Fruit fly (Drosophila melanogaster) whole organism, embryonic: ENCODE data around the gene CG7139.

Experiments
- Atf3 ChIP-seq: fragments of 200-800 bp; sonication (Bioruptor generic); optimal IDR thresholded peaks from 3 replicates; lab custom pipeline; 2016; ENCODE audit warnings: missing biosample characterization, missing genetic modification characterization
- Bgb ChIP-seq: fragments of 200-800 bp; sonication (Bioruptor generic); IDR thresholded peaks from 2 replicates; pipeline ENCODE4 v1.3.6; 2022; ENCODE audit warnings: missing biosample characterization, missing genetic modification characterization; ENCODE audit not compliant: partially characterized antibody
- CG10147 ChIP-seq: fragments of 200-800 bp; sonication (Bioruptor generic); optimal IDR thresholded peaks from 2 replicates; lab custom pipeline; 2019; ENCODE audit warnings: missing biosample characterization, mild to moderate bottlenecking, missing genetic modification characterization, moderate library complexity
- CG10267 ChIP-seq: fragments of 200-800 bp; sonication (Bioruptor generic); optimal IDR thresholded peaks from 2 replicates; lab custom pipeline; 2018; ENCODE audit warnings: missing biosample characterization, mild to moderate bottlenecking, missing genetic modification characterization, moderate library complexity
- CG10654 ChIP-seq: fragments of 200-800 bp; sonication (Bioruptor generic); optimal IDR thresholded peaks from 2 replicates; lab custom pipeline; 2016; ENCODE audit warnings: missing biosample characterization, missing genetic modification characterization
- CG11247 ChIP-seq: fragments of 200-800 bp; sonication (Bioruptor generic); IDR thresholded peaks from 2 replicates; pipeline ENCODE4 v1.3.6; 2022; ENCODE audit warnings: missing biosample characterization, missing genetic modification characterization
- CG11456 ChIP-seq: fragments of 200-800 bp; sonication (Bioruptor generic); IDR thresholded peaks from 3 replicates; pipeline ENCODE4 v1.3.6; 2022; ENCODE audit warnings: missing biosample characterization, missing genetic modification characterization
- CG11696 ChIP-seq: fragments of 200-800 bp; sonication (Bioruptor generic); IDR thresholded peaks from 2 replicates; pipeline ENCODE4 v1.3.6; 2022; ENCODE audit warnings: missing biosample characterization, missing genetic modification characterization
- CG12219 ChIP-seq: fragments of 200-800 bp; sonication (Bioruptor generic); optimal IDR thresholded peaks from 3 replicates; lab custom pipeline; 2018; ENCODE audit warnings: missing biosample characterization, mild to moderate bottlenecking, missing genetic modification characterization
- CG12659 ChIP-seq: fragments of 200-800 bp; sonication (Bioruptor generic); optimal IDR thresholded peaks from 3 replicates; lab custom pipeline; 2017; ENCODE audit warnings: mild to moderate bottlenecking, missing biosample characterization, missing genetic modification reagents, missing genetic modification characterization
- CG17385 ChIP-seq: fragments of 200-800 bp; sonication (Bioruptor generic); optimal IDR thresholded peaks from 3 replicates; lab custom pipeline; 2018; ENCODE audit warnings: missing biosample characterization, mild to moderate bottlenecking, missing genetic modification characterization
- CG18011 ChIP-seq: fragments of 200-800 bp; sonication (Bioruptor generic); optimal IDR thresholded peaks from 2 replicates; lab custom pipeline; 2017; ENCODE audit warnings: missing biosample characterization, missing genetic modification characterization, mild to moderate bottlenecking, moderate library complexity, missing genotype
- CG18262 ChIP-seq: fragments of 200-800 bp; optimal IDR thresholded peaks from 3 replicates; lab custom pipeline; 2019; ENCODE audit warnings: missing biosample characterization, mild to moderate bottlenecking, missing genetic modification characterization, moderate library complexity
- CG30431 ChIP-seq: fragments of 200-800 bp; sonication (Bioruptor generic); optimal IDR thresholded peaks from 2 replicates; lab custom pipeline; 2017; ENCODE audit warnings: missing biosample characterization, missing genetic modification characterization
- CG34422 ChIP-seq: fragments of 200-800 bp; sonication (Bioruptor generic); IDR thresholded peaks from 3 replicates; pipeline ENCODE4 v1.3.6; 2022; ENCODE audit warnings: missing biosample characterization, missing genetic modification characterization
- CG3726 ChIP-seq: fragments of 200-800 bp; sonication (Bioruptor generic); IDR thresholded peaks from 3 replicates; pipeline ENCODE4, ENCODE4 v1.3.6; 2022; ENCODE audit warnings: missing biosample characterization, missing genetic modification characterization
- CG3847 ChIP-seq: fragments of 200-800 bp; sonication (Bioruptor generic); IDR thresholded peaks from 2 replicates; pipeline ENCODE4 v1.3.6; 2022; ENCODE audit warnings: missing biosample characterization, missing genetic modification characterization
- CG6765 ChIP-seq: fragments of 200-800 bp; sonication (Bioruptor generic); optimal IDR thresholded peaks from 3 replicates; lab custom pipeline; 2017; ENCODE audit warnings: missing biosample characterization, mild to moderate bottlenecking, missing genetic modification characterization
- CG7271 ChIP-seq: fragments of 200-800 bp; sonication (Bioruptor generic); optimal IDR thresholded peaks from 2 replicates; lab custom pipeline; 2018; ENCODE audit warnings: missing biosample characterization, mild to moderate bottlenecking, missing genetic modification characterization, moderate library complexity
- CG7963 ChIP-seq: fragments of 200-800 bp; sonication (Bioruptor generic); IDR thresholded peaks from 3 replicates; pipeline ENCODE4 v1.3.6; 2022; ENCODE audit warnings: missing biosample characterization, missing genetic modification characterization; ENCODE audit not compliant: partially characterized antibody
- CG9437 ChIP-seq: fragments of 200-800 bp; sonication (Bioruptor generic); optimal IDR thresholded peaks from 2 replicates; lab custom pipeline; 2018; ENCODE audit warnings: missing biosample characterization, mild to moderate bottlenecking, missing genetic modification characterization
- Dad ChIP-seq: fragments of 200-800 bp; sonication (Bioruptor generic); optimal IDR thresholded peaks from 3 replicates; lab custom pipeline; 2016; ENCODE audit warnings: missing biosample characterization, missing genetic modification characterization
- Eip74EF ChIP-seq, 2 experiments: fragments of 200-800 bp in 1 of 2; fragments of >200 bp in 1 of 2; sonication (Bioruptor generic) in 1 of 2; optimal IDR thresholded peaks; 2 replicates each; lab custom pipeline; 2017 to 2019; ENCODE audit warnings: missing biosample characterization in 2 of 2, missing genetic modification characterization in 2 of 2, mild to moderate bottlenecking in 1 of 2, moderate library complexity in 1 of 2
- Hr3 ChIP-seq: fragments of 200-800 bp; sonication (Bioruptor generic); optimal IDR thresholded peaks from 3 replicates; lab custom pipeline; 2016; ENCODE audit warnings: missing biosample characterization, missing genetic modification characterization
- Lim3 ChIP-seq: fragments of 200-800 bp; sonication (Bioruptor generic); IDR thresholded peaks from 2 replicates; pipeline ENCODE4 v1.3.6; 2022; ENCODE audit warnings: missing biosample characterization, missing genetic modification characterization
- MESR4 ChIP-seq: fragments of 200-800 bp; sonication (Bioruptor generic); optimal IDR thresholded peaks from 2 replicates; lab custom pipeline; 2018; ENCODE audit warnings: missing biosample characterization, mild to moderate bottlenecking, missing genetic modification characterization, moderate library complexity
- NC2α ChIP-seq: fragments of 200-800 bp; sonication (Bioruptor generic); optimal IDR thresholded peaks from 2 replicates; lab custom pipeline; 2016; ENCODE audit warnings: missing biosample characterization, missing genetic modification characterization
- Oaz ChIP-seq: fragments of 200-800 bp; sonication (Bioruptor generic); IDR thresholded peaks from 2 replicates; pipeline ENCODE4 v1.3.6; 2022; ENCODE audit warnings: missing biosample characterization, missing genetic modification characterization
- Tbp ChIP-seq: fragments of >200 bp; optimal IDR thresholded peaks from 2 replicates; lab custom pipeline; 2018; ENCODE audit warnings: missing biosample characterization, missing genetic modification characterization
- ato ChIP-seq: fragments of 200-800 bp; sonication (Bioruptor generic); IDR thresholded peaks from 2 replicates; pipeline ENCODE4 v1.3.6; 2022; ENCODE audit warnings: missing biosample characterization, missing genetic modification characterization; ENCODE audit not compliant: partially characterized antibody
- crc ChIP-seq: fragments of 200-800 bp; sonication (Bioruptor generic); optimal IDR thresholded peaks from 2 replicates; lab custom pipeline; 2016; ENCODE audit warnings: missing biosample characterization, missing genetic modification characterization
- dysf ChIP-seq: fragments of 200-800 bp; sonication (Bioruptor generic); IDR thresholded peaks from 3 replicates; pipeline ENCODE4 v1.3.6; 2022; ENCODE audit warnings: missing biosample characterization, missing genetic modification characterization
- ftz-f1 ChIP-seq: fragments of 200-800 bp; sonication (Bioruptor generic); optimal IDR thresholded peaks from 2 replicates; lab custom pipeline; 2016; ENCODE audit warnings: missing biosample characterization, missing genetic modification characterization
- gcm ChIP-seq: fragments of 200-800 bp; sonication (Bioruptor generic); optimal IDR thresholded peaks from 2 replicates; lab custom pipeline; 2019; ENCODE audit warnings: missing biosample characterization, mild to moderate bottlenecking, missing genetic modification characterization, moderate library complexity
- gro ChIP-seq: fragments of 200-800 bp; sonication (Bioruptor generic); optimal IDR thresholded peaks from 2 replicates; lab custom pipeline; 2016; ENCODE audit warnings: missing biosample characterization, missing genetic modification characterization
- gsb-n ChIP-seq: fragments of 200-800 bp; sonication (Bioruptor generic); optimal IDR thresholded peaks from 3 replicates; lab custom pipeline; 2018; ENCODE audit warnings: missing biosample characterization, mild to moderate bottlenecking, missing genetic modification characterization
- h ChIP-seq: fragments of >200 bp; optimal IDR thresholded peaks from 2 replicates; lab custom pipeline; 2017
- hb ChIP-seq: fragments of 200-800 bp; sonication (Bioruptor generic); IDR thresholded peaks from 3 replicates; pipeline ENCODE4 v1.3.6; 2022; ENCODE audit warnings: missing biosample characterization, missing genetic modification characterization; ENCODE audit not compliant: partially characterized antibody
- hkb ChIP-seq, 2 experiments: fragments of 200-800 bp in 1 of 2; fragments of >200 bp in 1 of 2; sonication (Bioruptor generic) in 1 of 2; IDR thresholded peaks in 1 of 2; optimal IDR thresholded peaks in 1 of 2; 2 replicates each; pipeline versions ENCODE4 v1.3.6 to Lab custom; 2017 to 2022; ENCODE audit warnings: missing biosample characterization in 1 of 2, missing genetic modification characterization in 1 of 2
- knrl ChIP-seq: fragments of 200-800 bp; sonication (Bioruptor generic); IDR thresholded peaks from 3 replicates; pipeline ENCODE4 v1.3.6; 2022; ENCODE audit warnings: missing biosample characterization, missing genetic modification characterization; ENCODE audit not compliant: partially characterized antibody
- nerfin-1 ChIP-seq: fragments of 200-800 bp; sonication (Bioruptor generic); optimal IDR thresholded peaks from 3 replicates; lab custom pipeline; 2019; ENCODE audit warnings: missing biosample characterization, mild to moderate bottlenecking, missing genetic modification characterization, moderate library complexity
- rib ChIP-seq: fragments of 200-800 bp; sonication (Bioruptor generic); IDR thresholded peaks from 2 replicates; pipeline ENCODE4 v1.3.6; 2022; ENCODE audit warnings: missing biosample characterization, missing genetic modification characterization
- salm ChIP-seq: fragments of 200-800 bp; sonication (Bioruptor generic); optimal IDR thresholded peaks from 2 replicates; lab custom pipeline; 2018; ENCODE audit warnings: missing biosample characterization, mild to moderate bottlenecking, missing genetic modification characterization
- tll ChIP-seq, 2 experiments: fragments of 200-800 bp in 1 of 2; fragments of >200 bp in 1 of 2; sonication (Bioruptor generic) in 1 of 2; optimal IDR thresholded peaks; 2 replicates each; lab custom pipeline; 2017 to 2019; ENCODE audit warnings: missing biosample characterization in 2 of 2, missing genetic modification characterization in 2 of 2, mild to moderate bottlenecking in 1 of 2, moderate library complexity in 1 of 2
- toy ChIP-seq: fragments of 200-800 bp; sonication (Bioruptor generic); IDR thresholded peaks from 2 replicates; pipeline ENCODE4 v1.3.6; 2022; ENCODE audit warnings: missing biosample characterization, missing genetic modification characterization
- ttk ChIP-seq: fragments of 200-800 bp; sonication (Bioruptor generic); IDR thresholded peaks from 2 replicates; pipeline ENCODE4 v2.1.2; 2022; ENCODE audit warnings: missing biosample characterization, missing genetic modification characterization
- tup ChIP-seq: fragments of 200-800 bp; sonication (Bioruptor generic); optimal IDR thresholded peaks from 2 replicates; lab custom pipeline; 2016; ENCODE audit warnings: missing biosample characterization, mild to moderate bottlenecking, missing genetic modification characterization, moderate library complexity
- vfl ChIP-seq: fragments of 200-800 bp; sonication (Bioruptor generic); optimal IDR thresholded peaks from 2 replicates; lab custom pipeline; 2016; ENCODE audit warnings: missing biosample characterization, missing genetic modification characterization
- z ChIP-seq: fragments of 200-800 bp; sonication (Bioruptor generic); IDR thresholded peaks from 3 replicates; pipeline ENCODE4 v1.3.6; 2022; ENCODE audit warnings: missing biosample characterization, missing genetic modification characterization

The CG7139 gene

DNA sequence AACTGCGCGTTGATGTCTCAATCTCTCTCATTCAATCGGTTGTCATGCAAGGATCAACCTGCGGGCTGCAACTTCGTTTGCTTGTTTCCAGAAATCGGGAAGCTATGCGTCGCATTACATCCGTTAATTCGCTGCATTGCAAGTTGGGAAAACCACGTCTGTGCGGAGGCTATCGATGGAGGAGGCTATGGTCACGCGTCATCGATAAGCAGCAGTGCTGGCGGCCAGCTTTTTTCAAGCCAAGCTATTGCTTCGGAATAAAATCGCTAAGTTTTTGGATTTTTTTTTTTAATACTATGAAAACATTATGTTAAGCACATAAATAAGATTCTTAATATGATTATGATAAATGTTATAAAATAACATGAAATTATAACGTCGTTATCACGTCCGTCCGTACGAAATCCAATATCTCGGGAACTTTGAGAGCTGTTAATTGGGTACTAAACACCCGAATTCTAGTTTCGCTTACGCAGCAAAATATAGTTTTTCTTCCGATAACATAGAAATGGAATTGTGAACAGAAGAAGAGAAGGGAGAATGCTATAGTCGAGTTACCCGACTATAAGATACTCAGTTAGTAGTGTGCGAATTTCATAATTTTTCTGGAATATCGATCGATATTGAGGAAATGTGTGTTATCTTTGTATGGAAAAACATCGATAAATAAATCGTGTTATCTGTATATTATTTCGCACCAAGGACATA, at the start of gene CG7139 (continued):
- no peak for TF ChIP-seq h (lab: Kevin White, UChicago)
- TF ChIP-seq hkb (optimal IDR thresholded peaks at IDR 0.05; lab: Kevin White, UChicago): no peak
- TF ChIP-seq hkb (GFP tag; IDR thresholded peaks at IDR 0.05; lab: Robert Waterston, UW): no peak
- TF ChIP-seq Oaz (GFP tag; lab: Robert Waterston, UW): no peak
- TF ChIP-seq tup (GFP tag; lab: Kevin White, UChicago): no peak
- TF ChIP-seq CG18262 (tag; lab: Kevin White, UChicago): no peak
- no peak for TF ChIP-seq tll (GFP tag; optimal IDR thresholded peaks at IDR 0.05; lab: Kevin White, UChicago)
- no peak for TF ChIP-seq NC2α
- TF ChIP-seq MESR4 (GFP tag; lab: Kevin White, UChicago): peak; percentile 97
- no peak for TF ChIP-seq CG30431
- peak; percentile 62 for TF ChIP-seq knrl
- no peak for TF ChIP-seq z (GFP tag; lab: Robert Waterston, UW)
- TF ChIP-seq Tbp (GFP tag; lab: Kevin White, UChicago): no peak
- 0 out of 2 replicates have a peak, but pooled peaks have one; percentile 43 for TF ChIP-seq ato (GFP tag; lab: Robert Waterston, UW)
- TF ChIP-seq gro: no peak
- TF ChIP-seq CG11247 (GFP tag; lab: Robert Waterston, UW): no peak
- TF ChIP-seq Bgb (GFP tag; lab: Robert Waterston, UW): peak; percentile 50
- TF ChIP-seq crc (GFP tag; lab: Kevin White, UChicago): no peak
- TF ChIP-seq CG10267 (tag; lab: Kevin White, UChicago): peak; percentile 9
- TF ChIP-seq CG10654 (GFP tag; lab: Kevin White, UChicago): no peak
- TF ChIP-seq salm (tag; lab: Kevin White, UChicago): no peak
- TF ChIP-seq dysf (GFP tag; lab: Robert Waterston, UW): no peak
- TF ChIP-seq CG3847 (GFP tag; lab: Robert Waterston, UW): no peak
- TF ChIP-seq rib (GFP tag; lab: Robert Waterston, UW): no peak
- TF ChIP-seq CG7963 (GFP tag; lab: Robert Waterston, UW): peak; percentile 58; the same call in 2 of the 3 replicates
- TF ChIP-seq gcm (GFP tag; lab: Kevin White, UChicago): no peak
- no peak for TF ChIP-seq toy
- no peak for TF ChIP-seq CG7271
- TF ChIP-seq hb: peak; percentile 55
- no peak for TF ChIP-seq CG12219 (GFP tag; lab: Kevin White, UChicago)
- TF ChIP-seq CG12659 (GFP tag; lab: Kevin White, UChicago): peak; percentile 48
- peak; percentile 12 for TF ChIP-seq CG17385 (GFP tag; lab: Kevin White, UChicago)
- TF ChIP-seq ftz-f1 (GFP tag; lab: Kevin White, UChicago): no peak
- TF ChIP-seq CG6765: no peak
- no peak for TF ChIP-seq CG9437 (GFP tag; lab: Kevin White, UChicago)
- no peak for TF ChIP-seq gsb-n
- no peak for TF ChIP-seq CG11456 (GFP tag; lab: Robert Waterston, UW)
- no peak for TF ChIP-seq CG11696 (GFP tag; lab: Robert Waterston, UW)
- no peak for TF ChIP-seq Atf3
- no peak for TF ChIP-seq Dad (GFP tag; lab: Kevin White, UChicago)
- TF ChIP-seq vfl (GFP tag; lab: Kevin White, UChicago): no peak
- no peak for TF ChIP-seq Hr3 (GFP tag; lab: Kevin White, UChicago)
- no peak for TF ChIP-seq CG3726
- TF ChIP-seq Lim3: no peak
- no peak for TF ChIP-seq ttk (GFP tag; lab: Robert Waterston, UW)
- TF ChIP-seq CG10147: no peak
- TF ChIP-seq nerfin-1 (tag; lab: Kevin White, UChicago): no peak
- TF ChIP-seq CG34422 (GFP tag; lab: Robert Waterston, UW): peak; percentile 42; the same call in 1 of the 3 replicates
- no peak for TF ChIP-seq Eip74EF (GFP tag; optimal IDR thresholded peaks at IDR 0.05; lab: Kevin White, UChicago)
- no peak for TF ChIP-seq CG18011 (GFP tag; lab: Kevin White, UChicago)
